Worm (Caenorhabditis elegans) whole organism, mixed stage, embryonic: ENCODE data around the gene akt-2.

ENCODE experiments used
- drap-1 ChIP-seq: fragments of 200-800 bp; sonication (Bioruptor generic); optimal IDR thresholded peaks from 3 replicates; lab custom pipeline; 2018; ENCODE audit warnings: mild to moderate bottlenecking, missing genetic modification characterization, missing compliant biosample characterization
- elt-3 ChIP-seq: fragments of 150-350 bp; optimal IDR thresholded peaks from 2 replicates; lab custom pipeline; 2014; ENCODE audit warnings: missing biosample characterization, missing genetic modification characterization
- nhr-12 ChIP-seq: fragments of 150-350 bp; optimal IDR thresholded peaks from 2 replicates; lab custom pipeline; 2014; ENCODE audit warnings: missing biosample characterization, missing genetic modification characterization
- pha-4 ChIP-seq: fragments of 150-350 bp; optimal IDR thresholded peaks from 2 replicates; lab custom pipeline; 2018; ENCODE audit warnings: missing biosample characterization, missing genetic modification reagents, missing genetic modification characterization
- snpc-4 ChIP-seq: fragments of 150-350 bp; optimal IDR thresholded peaks from 2 replicates; lab custom pipeline; 2014; ENCODE audit warnings: missing biosample characterization, missing genetic modification characterization
- unc-62 ChIP-seq: fragments of 150-350 bp; optimal IDR thresholded peaks from 2 replicates; lab custom pipeline; 2014; ENCODE audit warnings: missing biosample characterization, missing genetic modification reagents, missing genetic modification characterization
- ztf-11 ChIP-seq: fragments of 150-350 bp; optimal IDR thresholded peaks from 2 replicates; lab custom pipeline; 2014; ENCODE audit warnings: missing biosample characterization, missing genetic modification characterization

- TF ChIP-seq ztf-11 (tag; lab: Kevin White, UChicago) = no peak
- TF ChIP-seq snpc-4 = no peak
- no peak for TF ChIP-seq drap-1 (GFP tag; lab: Kevin White, UChicago)
- no peak for TF ChIP-seq nhr-12 (tag; lab: Kevin White, UChicago)
- TF ChIP-seq pha-4 (tag; lab: Kevin White, UChicago) = no peak
- TF ChIP-seq unc-62 (GFP tag; lab: Kevin White, UChicago) = no peak
- TF ChIP-seq elt-3 (tag; lab: Kevin White, UChicago) = no peak
These were observed 46.8 kb downstream of the akt-2 start for ce11 chrX:14194251-14194650.
